Fruit fly (Drosophila melanogaster): ENCODE data around the gene Ddr.

Ddr gene

dm6 chr2L:6236426-6236825, 16.5 kb upstream of the Ddr start (continued):
- 0 out of 2 replicates have a peak, but pooled peaks have one; percentile 13 for TF ChIP-seq CG14441 (GFP tag; IDR thresholded peaks at IDR 0.05)
- peak; percentile 58 for TF ChIP-seq pros (GFP tag; optimal IDR thresholded peaks at IDR 0.05)
- TF ChIP-seq wor (GFP tag; IDR thresholded peaks at IDR 0.05) = no peak

- TF ChIP-seq CG2875 (GFP tag; optimal IDR thresholded peaks at IDR 0.05) (no peak), Rx (GFP tag; IDR thresholded peaks at IDR 0.05) (no peak), sens (GFP tag) (peak; percentile 51), CG17361 (GFP tag; IDR thresholded peaks at IDR 0.05) (0 out of 3 replicates have a peak, but pooled peaks have one; percentile 27), phol (tag; optimal IDR thresholded peaks at IDR 0.05) (peak; percentile 13), MESR4 (GFP tag; optimal IDR thresholded peaks at IDR 0.05) (no peak), Med (GFP tag) (peak; percentile 22), prd (optimal IDR thresholded peaks at IDR 0.05) (no peak), prd (GFP tag; IDR thresholded peaks at IDR 0.05) (0 out of 3 replicates have a peak, but pooled peaks have one; percentile 19), CG6689 (GFP tag; IDR thresholded peaks at IDR 0.05) (0 out of 2 replicates have a peak, but pooled peaks have one; percentile 13), Bteb2 (GFP tag; optimal IDR thresholded peaks at IDR 0.05) (no peak), Ets65A (GFP tag) (peak; percentile 36), CG2712 (tag; optimal IDR thresholded peaks at IDR 0.05) (peak; percentile 5), ash1 (GFP tag; optimal IDR thresholded peaks at IDR 0.05) (no peak), CG7372 (GFP tag; IDR thresholded peaks at IDR 0.05) (no peak), row (GFP tag; IDR thresholded peaks at IDR 0.05) (peak; percentile 19; the same call in 1 of the 3 replicates), D19B (GFP tag; optimal IDR thresholded peaks at IDR 0.05) (peak; percentile 63)
Measured at dm6 chr2L:6239286-6239685, 13.6 kb upstream of the Ddr start.

dm6 chr2L:6241037-6241436, 11.9 kb upstream of the Ddr start:
- TF ChIP-seq Nf-YC (tag; optimal IDR thresholded peaks at IDR 0.05) = no peak
- TF ChIP-seq zen (tag; optimal IDR thresholded peaks at IDR 0.05) = peak; percentile 89
- TF ChIP-seq twi (tag; optimal IDR thresholded peaks at IDR 0.05) = peak; percentile 73

dm6 chr2L:6242026-6242425, 10.9 kb upstream of the Ddr start:
- TF ChIP-seq twi (tag; optimal IDR thresholded peaks at IDR 0.05) (peak; percentile 78), zen (tag; optimal IDR thresholded peaks at IDR 0.05) (peak; percentile 32), pros (GFP tag; optimal IDR thresholded peaks at IDR 0.05) (peak; percentile 51), CG1603 (tag; optimal IDR thresholded peaks at IDR 0.05) (no peak)

dm6 chr2L:6249421-6249820, 3.5 kb upstream of the Ddr start:
- TF ChIP-seq ase (GFP tag; IDR thresholded peaks at IDR 0.05) = 0 out of 3 replicates have a peak, but pooled peaks have one; percentile 36
- TF ChIP-seq ttk (GFP tag; IDR thresholded peaks at IDR 0.05) = no peak
- TF ChIP-seq abd-A (tag; optimal IDR thresholded peaks at IDR 0.05) = peak; percentile 89
- peak; percentile 70 for TF ChIP-seq crol (GFP tag; IDR thresholded peaks at IDR 0.05)
- no peak for TF ChIP-seq CG3281 (GFP tag; optimal IDR thresholded peaks at IDR 0.05)
- TF ChIP-seq CG10654 (GFP tag; optimal IDR thresholded peaks at IDR 0.05) = no peak
- TF ChIP-seq cg (GFP tag; optimal IDR thresholded peaks at IDR 0.05) = peak; percentile 14

- TF ChIP-seq CG17568 (GFP tag; optimal IDR thresholded peaks at IDR 0.05) (peak; percentile 8), caup (GFP tag; optimal IDR thresholded peaks at IDR 0.05; ENCODE audit: severe bottlenecking) (peak; percentile 1), CG3726 (GFP tag; IDR thresholded peaks at IDR 0.05) (no peak), CG11247 (GFP tag; IDR thresholded peaks at IDR 0.05) (0 out of 2 replicates have a peak, but pooled peaks have one; percentile 6), chm (GFP tag; IDR thresholded peaks at IDR 0.05) (peak; percentile 26; the same call in 1 of the 2 replicates), CG34376 (GFP tag; optimal IDR thresholded peaks at IDR 0.05) (peak; percentile 27), eve (GFP tag; optimal IDR thresholded peaks at IDR 0.05) (peak in 1 of 2 experiments; percentile 81), sd (tag; optimal IDR thresholded peaks at IDR 0.05) (no peak), CG1792 (GFP tag; optimal IDR thresholded peaks at IDR 0.05) (peak; percentile 4), Rfx (GFP tag; IDR thresholded peaks at IDR 0.05) (peak; percentile 14; the same call in 1 of the 2 replicates), E2f2 (GFP tag; IDR thresholded peaks at IDR 0.05) (0 out of 2 replicates have a peak, but pooled peaks have one; percentile 7), ac (GFP tag; optimal IDR thresholded peaks at IDR 0.05) (peak; percentile 36)
Measured at dm6 chr2L:6252258-6253004, 492 bp upstream of the Ddr start.

Data from whole organism, embryonic.